Fruit fly (Drosophila melanogaster) whole organism, embryonic: ENCODE results near the gene CG14082.

Source experiments
- ATbp ChIP-seq: fragments of 200-800 bp; sonication (Bioruptor generic); optimal IDR thresholded peaks from 2 replicates; lab custom pipeline; 2017; ENCODE audit warnings: missing biosample characterization, mild to moderate bottlenecking, missing genetic modification characterization, missing genetic modification reagents
- Ada2b ChIP-seq: fragments of 200-800 bp; sonication (Bioruptor generic); IDR thresholded peaks from 2 replicates; pipeline ENCODE4 v1.3.6; 2022; ENCODE audit warnings: missing biosample characterization, missing genetic modification characterization
- Adf1 ChIP-seq: fragments of 200-800 bp; sonication (Bioruptor generic); IDR thresholded peaks from 2 replicates; pipeline ENCODE4 v1.3.6; 2022; ENCODE audit warnings: missing biosample characterization, missing genetic modification characterization
- Blimp-1 ChIP-seq: fragments of 200-800 bp; sonication (Bioruptor generic); optimal IDR thresholded peaks from 3 replicates; lab custom pipeline; 2018; ENCODE audit warnings: missing biosample characterization, missing genetic modification characterization, mild to moderate bottlenecking, moderate library complexity, missing genetic modification reagents
- CG1024 ChIP-seq: fragments of 200-800 bp; sonication (Bioruptor generic); IDR thresholded peaks from 2 replicates; pipeline ENCODE4 v1.3.6; 2022; ENCODE audit warnings: missing biosample characterization, missing genetic modification characterization
- CG11093 ChIP-seq: fragments of 200-800 bp; sonication (Bioruptor generic); IDR thresholded peaks from 3 replicates; pipeline ENCODE4 v1.3.6; 2022; ENCODE audit warnings: missing biosample characterization, missing genetic modification characterization
- CG12236 ChIP-seq: fragments of 200-800 bp; sonication (Bioruptor generic); optimal IDR thresholded peaks from 2 replicates; lab custom pipeline; 2016; ENCODE audit warnings: missing biosample characterization, missing genetic modification characterization
- CG12942 ChIP-seq: fragments of 200-800 bp; sonication (Bioruptor generic); optimal IDR thresholded peaks from 3 replicates; lab custom pipeline; 2016; ENCODE audit warnings: missing biosample characterization, missing genetic modification characterization
- CG13424 ChIP-seq: fragments of 200-800 bp; sonication (Bioruptor generic); optimal IDR thresholded peaks from 2 replicates; lab custom pipeline; 2019; ENCODE audit warnings: missing biosample characterization, mild to moderate bottlenecking, missing genetic modification characterization, moderate library complexity
- CG14710 ChIP-seq: fragments of 200-800 bp; sonication (Bioruptor generic); optimal IDR thresholded peaks from 3 replicates; lab custom pipeline; 2019; ENCODE audit warnings: missing biosample characterization, mild to moderate bottlenecking, missing genetic modification characterization, moderate library complexity
- CG15601 ChIP-seq: fragments of 200-800 bp; sonication (Bioruptor generic); optimal IDR thresholded peaks from 3 replicates; lab custom pipeline; 2019; ENCODE audit warnings: missing biosample characterization, mild to moderate bottlenecking, missing genetic modification characterization, moderate library complexity
- CG17359 ChIP-seq: fragments of 200-800 bp; sonication (Bioruptor generic); optimal IDR thresholded peaks from 3 replicates; lab custom pipeline; 2018; ENCODE audit warnings: missing biosample characterization, mild to moderate bottlenecking, missing genetic modification characterization, moderate library complexity
- CG2202 ChIP-seq: fragments of 200-800 bp; sonication (Bioruptor generic); optimal IDR thresholded peaks from 2 replicates; lab custom pipeline; 2018; ENCODE audit warnings: missing biosample characterization, mild to moderate bottlenecking, missing genetic modification characterization
- CG3065 ChIP-seq: fragments of 200-800 bp; sonication (Bioruptor generic); optimal IDR thresholded peaks from 2 replicates; lab custom pipeline; 2016; ENCODE audit warnings: missing biosample characterization, missing genetic modification characterization
- CG31224 ChIP-seq: fragments of 200-800 bp; sonication (Bioruptor generic); IDR thresholded peaks from 2 replicates; pipeline ENCODE4 v1.3.6; 2022; ENCODE audit warnings: missing biosample characterization, missing genetic modification characterization
- CG3726 ChIP-seq: fragments of 200-800 bp; sonication (Bioruptor generic); IDR thresholded peaks from 3 replicates; pipeline ENCODE4, ENCODE4 v1.3.6; 2022; ENCODE audit warnings: missing biosample characterization, missing genetic modification characterization
- CG4707 ChIP-seq: fragments of 200-800 bp; sonication (Bioruptor generic); optimal IDR thresholded peaks from 2 replicates; lab custom pipeline; 2018; ENCODE audit warnings: missing biosample characterization, mild to moderate bottlenecking, missing genetic modification characterization, moderate library complexity
- CG6272 ChIP-seq: fragments of 200-800 bp; sonication (Bioruptor generic); IDR thresholded peaks from 2 replicates; pipeline ENCODE4 v1.3.6; 2022; ENCODE audit warnings: missing biosample characterization, missing genetic modification characterization
- CG7928 ChIP-seq: fragments of 200-800 bp; sonication (Bioruptor generic); optimal IDR thresholded peaks from 2 replicates; lab custom pipeline; 2017; ENCODE audit warnings: missing biosample characterization, mild to moderate bottlenecking, missing genetic modification characterization
- CG8388 ChIP-seq: fragments of 200-800 bp; sonication (Bioruptor generic); optimal IDR thresholded peaks from 2 replicates; lab custom pipeline; 2019; ENCODE audit warnings: missing biosample characterization, mild to moderate bottlenecking, missing genetic modification characterization, moderate library complexity
- CG8478 ChIP-seq: fragments of >200 bp; optimal IDR thresholded peaks from 2 replicates; lab custom pipeline; 2018
- CG9817 ChIP-seq: fragments of 200-800 bp; sonication (Bioruptor generic); optimal IDR thresholded peaks from 2 replicates; lab custom pipeline; 2018; ENCODE audit warnings: missing biosample characterization, mild to moderate bottlenecking, missing genetic modification characterization, moderate library complexity
- Fer2 ChIP-seq: fragments of 200-800 bp; sonication (Bioruptor generic); optimal IDR thresholded peaks from 2 replicates; lab custom pipeline; 2018; ENCODE audit warnings: missing biosample characterization, mild to moderate bottlenecking, missing genetic modification characterization, moderate library complexity
- MBD-R2 ChIP-seq: fragments of 200-800 bp; sonication (Bioruptor generic); IDR thresholded peaks from 2 replicates; pipeline ENCODE4 v1.3.6; 2022; ENCODE audit warnings: missing biosample characterization, missing genetic modification characterization
- MTF-1 ChIP-seq: fragments of 200-800 bp; sonication (Bioruptor generic); optimal IDR thresholded peaks from 2 replicates; lab custom pipeline; 2018; ENCODE audit warnings: missing biosample characterization, mild to moderate bottlenecking, missing genetic modification characterization, borderline replicate concordance
- Opbp ChIP-seq: fragments of 200-800 bp; sonication (Bioruptor generic); IDR thresholded peaks from 3 replicates; pipeline ENCODE4 v1.3.6; 2022; ENCODE audit warnings: missing biosample characterization, missing genetic modification characterization; ENCODE audit not compliant: partially characterized antibody
- Ravus ChIP-seq: fragments of 200-800 bp; sonication (Bioruptor generic); IDR thresholded peaks from 2 replicates; pipeline ENCODE4 v1.3.6; 2022; ENCODE audit warnings: missing biosample characterization, missing genetic modification characterization
- Ssrp ChIP-seq: fragments of 200-800 bp; sonication (Bioruptor generic); optimal IDR thresholded peaks from 2 replicates; lab custom pipeline; 2018; ENCODE audit warnings: missing biosample characterization, mild to moderate bottlenecking, missing genetic modification characterization, moderate library complexity
- Stat92E ChIP-seq, 3 experiments: fragments of >200 bp in 2 of 3; fragments of 200-800 bp in 1 of 3; sonication (Bioruptor generic) in 1 of 3; optimal IDR thresholded peaks; 2 replicates each; lab custom pipeline; 2017 to 2019; ENCODE audit warnings: missing biosample characterization in 3 of 3, missing genetic modification characterization in 3 of 3, mild to moderate bottlenecking in 1 of 3, moderate library complexity in 1 of 3
- TFAM ChIP-seq: fragments of 200-800 bp; sonication (Bioruptor generic); optimal IDR thresholded peaks from 2 replicates; lab custom pipeline; 2017; ENCODE audit warnings: missing biosample characterization, missing genetic modification characterization, inconsistent platforms
- Trl ChIP-seq, 3 experiments: fragments of >200 bp in 2 of 3; fragments of 200-800 bp in 1 of 3; sonication (Bioruptor generic) in 1 of 3; optimal IDR thresholded peaks; 2 replicates in 1 of 3; 3 replicates in 2 of 3; lab custom pipeline; 2016 to 2017; ENCODE audit warnings: missing biosample characterization in 1 of 3, missing genetic modification characterization in 1 of 3
- Vsx1 ChIP-seq: fragments of 200-800 bp; sonication (Bioruptor generic); optimal IDR thresholded peaks from 2 replicates; lab custom pipeline; 2017; ENCODE audit warnings: missing biosample characterization, mild to moderate bottlenecking, missing genetic modification characterization, missing genetic modification reagents
- cwo ChIP-seq: fragments of 200-800 bp; sonication (Bioruptor generic); optimal IDR thresholded peaks from 3 replicates; lab custom pipeline; 2017; ENCODE audit warnings: missing biosample characterization, missing genetic modification characterization, mild to moderate bottlenecking, moderate library complexity, missing genetic modification reagents
- da ChIP-seq: fragments of 200-800 bp; sonication (Bioruptor generic); optimal IDR thresholded peaks from 2 replicates; lab custom pipeline; 2016; ENCODE audit warnings: missing biosample characterization, missing genetic modification characterization
- dimm ChIP-seq: fragments of 200-800 bp; sonication (Bioruptor generic); IDR thresholded peaks from 2 replicates; pipeline ENCODE4 v1.3.6; 2022; ENCODE audit warnings: missing biosample characterization, missing genetic modification characterization
- dmrt11E ChIP-seq: fragments of 200-800 bp; sonication (Bioruptor generic); optimal IDR thresholded peaks from 3 replicates; lab custom pipeline; 2018; ENCODE audit warnings: missing biosample characterization, mild to moderate bottlenecking, missing genetic modification characterization, moderate library complexity
- fd96Cb ChIP-seq: fragments of 200-800 bp; sonication (Bioruptor generic); optimal IDR thresholded peaks from 2 replicates; lab custom pipeline; 2018; ENCODE audit warnings: missing biosample characterization, mild to moderate bottlenecking, missing genetic modification characterization, moderate library complexity
- gsb ChIP-seq: fragments of 200-800 bp; sonication (Bioruptor generic); IDR thresholded peaks from 2 replicates; pipeline ENCODE4 v1.3.6; 2022; ENCODE audit warnings: missing biosample characterization, missing genetic modification characterization
- ind ChIP-seq: fragments of 200-800 bp; sonication (Bioruptor generic); optimal IDR thresholded peaks from 3 replicates; lab custom pipeline; 2016; ENCODE audit warnings: missing biosample characterization, missing genetic modification characterization
- luna ChIP-seq: fragments of 200-800 bp; sonication (Bioruptor generic); optimal IDR thresholded peaks from 2 replicates; lab custom pipeline; 2016; ENCODE audit warnings: missing biosample characterization, missing genetic modification characterization
- nom ChIP-seq: fragments of 200-800 bp; sonication (Bioruptor generic); optimal IDR thresholded peaks from 2 replicates; lab custom pipeline; 2017; ENCODE audit warnings: missing biosample characterization, missing genetic modification characterization, mild to moderate bottlenecking, moderate library complexity, missing genetic modification reagents
- repo ChIP-seq: fragments of 200-800 bp; sonication (Bioruptor generic); optimal IDR thresholded peaks from 2 replicates; lab custom pipeline; 2016; ENCODE audit warnings: missing biosample characterization, missing genetic modification characterization
- rib ChIP-seq: fragments of 200-800 bp; sonication (Bioruptor generic); IDR thresholded peaks from 2 replicates; pipeline ENCODE4 v1.3.6; 2022; ENCODE audit warnings: missing biosample characterization, missing genetic modification characterization
- sc ChIP-seq, 3 experiments: fragments of >200 bp in 2 of 3; fragments of 200-800 bp in 1 of 3; sonication (Bioruptor generic) in 1 of 3; optimal IDR thresholded peaks; 2 replicates in 2 of 3; 3 replicates in 1 of 3; lab custom pipeline; 2017; ENCODE audit warnings: mild to moderate bottlenecking in 1 of 3, missing biosample characterization in 1 of 3, missing genetic modification characterization in 1 of 3, missing genetic modification reagents in 1 of 3
- sens ChIP-seq: fragments of 200-800 bp; sonication (Bioruptor generic); peaks from one replicate; lab custom pipeline; 2016; ENCODE audit warnings: missing biosample characterization, missing genetic modification characterization
- sima ChIP-seq: fragments of 200-800 bp; sonication (Bioruptor generic); optimal IDR thresholded peaks from 2 replicates; lab custom pipeline; 2016; ENCODE audit warnings: missing biosample characterization, missing genetic modification characterization
- so ChIP-seq: fragments of 200-800 bp; sonication (Bioruptor generic); IDR thresholded peaks from 3 replicates; pipeline ENCODE4 v1.3.6; 2022; ENCODE audit warnings: missing biosample characterization, missing genetic modification characterization
- stc ChIP-seq: fragments of 200-800 bp; sonication (Bioruptor generic); IDR thresholded peaks from 2 replicates; pipeline ENCODE4 v1.3.6; 2022; ENCODE audit warnings: missing biosample characterization, missing genetic modification characterization
- wdn ChIP-seq: fragments of 200-800 bp; sonication (Bioruptor generic); IDR thresholded peaks from 2 replicates; pipeline ENCODE4 v1.3.6; 2022; ENCODE audit warnings: missing biosample characterization, missing genetic modification characterization
- yki ChIP-seq: fragments of >200 bp; optimal IDR thresholded peaks from 3 replicates; lab custom pipeline; 2018

Gene CG14082

dm6 chr3L:19097665-19098082 is 41.1 kb downstream of the CG14082 start, which contains the start of the genes Naxd and CG14079:
Gene Naxd, minus strand, starts transcription at chr3L:19097709.
Gene CG14079, plus strand, starts transcription at chr3L:19097999.
- TF ChIP-seq Blimp-1 = peak; percentile 60
- TF ChIP-seq Stat92E (GFP tag; optimal IDR thresholded peaks at IDR 0.05; lab: Kevin White, UChicago) = peak in 1 of 3 experiments; percentile 44
- peak; percentile 74 for TF ChIP-seq CG12942 (GFP tag; lab: Kevin White, UChicago)
- no peak for TF ChIP-seq Opbp (GFP tag; lab: Robert Waterston, UW)
- peak; percentile 45; the same call in 1 of the 3 replicates for TF ChIP-seq so (GFP tag; lab: Robert Waterston, UW)
- TF ChIP-seq CG15601 (tag; lab: Kevin White, UChicago) = peak; percentile 100
- TF ChIP-seq CG8478 (lab: Kevin White, UChicago) = no peak
- TF ChIP-seq fd96Cb (tag; lab: Kevin White, UChicago) = peak; percentile 26
- no peak for TF ChIP-seq Ravus
- no peak for TF ChIP-seq CG3065 (GFP tag; lab: Kevin White, UChicago)
- TF ChIP-seq luna (GFP tag; lab: Kevin White, UChicago) = no peak
- TF ChIP-seq repo (GFP tag; lab: Kevin White, UChicago) = no peak
- TF ChIP-seq sc (optimal IDR thresholded peaks at IDR 0.05; lab: Kevin White, UChicago) = no peak
- peak; percentile 15 for TF ChIP-seq sc (GFP tag; optimal IDR thresholded peaks at IDR 0.05; lab: Kevin White, UChicago)
- no peak for TF ChIP-seq CG12236 (GFP tag; lab: Kevin White, UChicago)
- TF ChIP-seq rib (GFP tag; lab: Robert Waterston, UW) = 0 out of 2 replicates have a peak, but pooled peaks have one; percentile 26
- 0 out of 2 replicates have a peak, but pooled peaks have one; percentile 29 for TF ChIP-seq CG31224 (GFP tag; lab: Robert Waterston, UW)
- no peak for TF ChIP-seq cwo (GFP tag; lab: Kevin White, UChicago)
- peak; percentile 35; the same call in 1 of the 2 replicates for TF ChIP-seq Ada2b (GFP tag; lab: Robert Waterston, UW)
- TF ChIP-seq MTF-1 (GFP tag; lab: Kevin White, UChicago) = no peak
- no peak for TF ChIP-seq da
- TF ChIP-seq stc (GFP tag; lab: Robert Waterston, UW) = 0 out of 2 replicates have a peak, but pooled peaks have one; percentile 32
- no peak for TF ChIP-seq TFAM (GFP tag; lab: Kevin White, UChicago)
- TF ChIP-seq wdn (GFP tag; lab: Robert Waterston, UW) = no peak
- TF ChIP-seq ATbp (GFP tag; lab: Kevin White, UChicago) = peak; percentile 63
- peak; percentile 57 for TF ChIP-seq CG14710
- TF ChIP-seq MBD-R2 = peak; percentile 67
- no peak for TF ChIP-seq sima (GFP tag; lab: Kevin White, UChicago)
- TF ChIP-seq CG9817 = peak; percentile 78
- peak; percentile 79 for TF ChIP-seq sens (GFP tag; lab: Kevin White, UChicago)
- no peak for TF ChIP-seq CG1024 (GFP tag; lab: Robert Waterston, UW)
- no peak for TF ChIP-seq CG4707 (GFP tag; lab: Kevin White, UChicago)
- peak; percentile 55 for TF ChIP-seq ind (GFP tag; lab: Kevin White, UChicago)
- TF ChIP-seq Fer2 (tag; lab: Kevin White, UChicago) = no peak
- TF ChIP-seq Ssrp (tag; lab: Kevin White, UChicago) = peak; percentile 74
- no peak for TF ChIP-seq CG6272
- peak; percentile 64; the same call in 1 of the 3 replicates for TF ChIP-seq CG11093 (GFP tag; lab: Robert Waterston, UW)
- TF ChIP-seq nom (GFP tag; lab: Kevin White, UChicago) = peak; percentile 61
- peak; percentile 28 for TF ChIP-seq CG2202 (tag; lab: Kevin White, UChicago)
- peak; percentile 0 for TF ChIP-seq CG7928 (GFP tag; lab: Kevin White, UChicago)
- TF ChIP-seq CG13424 (tag; lab: Kevin White, UChicago) = peak; percentile 82
- no peak for TF ChIP-seq gsb (GFP tag; lab: Robert Waterston, UW)
- TF ChIP-seq CG3726 (GFP tag; lab: Robert Waterston, UW) = no peak
- peak; percentile 66 for TF ChIP-seq CG8388 (GFP tag; lab: Kevin White, UChicago)
- TF ChIP-seq Adf1 (GFP tag; lab: Robert Waterston, UW) = no peak
- no peak for TF ChIP-seq yki (lab: Kevin White, UChicago)
- TF ChIP-seq Trl (optimal IDR thresholded peaks at IDR 0.05; lab: Kevin White, UChicago) = no peak
- TF ChIP-seq Trl (GFP tag; optimal IDR thresholded peaks at IDR 0.05; lab: Kevin White, UChicago) = peak; percentile 26
- peak; percentile 50 for TF ChIP-seq CG17359 (tag; lab: Kevin White, UChicago)
- no peak for TF ChIP-seq Vsx1
- 0 out of 2 replicates have a peak, but pooled peaks have one; percentile 25 for TF ChIP-seq dimm (GFP tag; lab: Robert Waterston, UW)
- peak; percentile 55 for TF ChIP-seq dmrt11E
